Fruit fly (Drosophila melanogaster) whole organism, embryonic: ENCODE results near the gene mRpS2.

ENCODE experiments used
- Awh ChIP-seq: fragments of 200-800 bp; sonication (Bioruptor generic); IDR thresholded peaks from 2 replicates; pipeline ENCODE4, ENCODE4 v1.3.6; 2022; ENCODE audit warnings: missing biosample characterization, missing genetic modification characterization
- B-H1 ChIP-seq: fragments of 200-800 bp; sonication (Bioruptor generic); IDR thresholded peaks from 3 replicates; pipeline ENCODE4 v1.3.6; 2022; ENCODE audit warnings: missing biosample characterization, missing genetic modification characterization
- BtbVII ChIP-seq: fragments of 200-800 bp; sonication (Bioruptor generic); optimal IDR thresholded peaks from 3 replicates; lab custom pipeline; 2017; ENCODE audit warnings: missing biosample characterization, mild to moderate bottlenecking, missing genetic modification characterization
- CG10462 ChIP-seq: fragments of 200-800 bp; sonication (Bioruptor generic); optimal IDR thresholded peaks from 2 replicates; lab custom pipeline; 2016; ENCODE audit warnings: missing biosample characterization, missing genetic modification characterization
- CG10959 ChIP-seq: fragments of 200-800 bp; sonication (Bioruptor generic); IDR thresholded peaks from 2 replicates; pipeline ENCODE4 v1.3.6; 2022; ENCODE audit warnings: missing biosample characterization, missing genetic modification characterization
- CG12104 ChIP-seq: fragments of 200-800 bp; sonication (Bioruptor generic); optimal IDR thresholded peaks from 3 replicates; lab custom pipeline; 2016; ENCODE audit warnings: missing biosample characterization, missing genetic modification characterization
- CG12219 ChIP-seq: fragments of 200-800 bp; sonication (Bioruptor generic); optimal IDR thresholded peaks from 3 replicates; lab custom pipeline; 2018; ENCODE audit warnings: missing biosample characterization, mild to moderate bottlenecking, missing genetic modification characterization
- CG12744 ChIP-seq: fragments of 200-800 bp; sonication (Bioruptor generic); optimal IDR thresholded peaks from 2 replicates; lab custom pipeline; 2016; ENCODE audit warnings: missing biosample characterization, missing genetic modification characterization
- CG4360 ChIP-seq: fragments of 200-800 bp; sonication (Bioruptor generic); IDR thresholded peaks from 2 replicates; pipeline ENCODE4 v1.3.6; 2022; ENCODE audit warnings: missing biosample characterization, missing genetic modification characterization
- CG4404 ChIP-seq: fragments of 200-800 bp; sonication (Bioruptor generic); IDR thresholded peaks from 2 replicates; pipeline ENCODE4 v1.3.6; 2022; ENCODE audit warnings: missing biosample characterization, missing genetic modification characterization
- CG4617 ChIP-seq: fragments of 200-800 bp; sonication (Bioruptor generic); optimal IDR thresholded peaks from 3 replicates; lab custom pipeline; 2016; ENCODE audit warnings: missing biosample characterization, missing genetic modification characterization, borderline replicate concordance
- CG5180 ChIP-seq: fragments of 200-800 bp; sonication (Bioruptor generic); optimal IDR thresholded peaks from 3 replicates; lab custom pipeline; 2017; ENCODE audit warnings: missing biosample characterization, missing genetic modification characterization, mild to moderate bottlenecking, moderate library complexity, missing genetic modification reagents
- CG7271 ChIP-seq: fragments of 200-800 bp; sonication (Bioruptor generic); optimal IDR thresholded peaks from 2 replicates; lab custom pipeline; 2018; ENCODE audit warnings: missing biosample characterization, mild to moderate bottlenecking, missing genetic modification characterization, moderate library complexity
- CG8089 ChIP-seq: fragments of 200-800 bp; sonication (Bioruptor generic); optimal IDR thresholded peaks from 3 replicates; lab custom pipeline; 2016; ENCODE audit warnings: missing biosample characterization, missing genetic modification characterization
- CG8290 ChIP-seq, 3 experiments: fragments of 200-800 bp; sonication (Bioruptor generic); optimal IDR thresholded peaks; 2 replicates each; lab custom pipeline; 2016 to 2019; ENCODE audit warnings: missing biosample characterization in 3 of 3, missing genetic modification characterization in 3 of 3, mild to moderate bottlenecking in 2 of 3, moderate library complexity in 1 of 3
- CG8478 ChIP-seq: fragments of >200 bp; optimal IDR thresholded peaks from 2 replicates; lab custom pipeline; 2018
- CG8944 ChIP-seq: fragments of 200-800 bp; sonication (Bioruptor generic); optimal IDR thresholded peaks from 3 replicates; lab custom pipeline; 2016; ENCODE audit warnings: missing biosample characterization, missing genetic modification characterization
- CG9215 ChIP-seq: fragments of 200-800 bp; sonication (Bioruptor generic); IDR thresholded peaks from 2 replicates; pipeline ENCODE4 v1.3.6; 2022; ENCODE audit warnings: missing biosample characterization, missing genetic modification characterization
- CG9437 ChIP-seq: fragments of 200-800 bp; sonication (Bioruptor generic); optimal IDR thresholded peaks from 2 replicates; lab custom pipeline; 2018; ENCODE audit warnings: missing biosample characterization, mild to moderate bottlenecking, missing genetic modification characterization
- CG9609 ChIP-seq: fragments of 200-800 bp; sonication (Bioruptor generic); optimal IDR thresholded peaks from 3 replicates; lab custom pipeline; 2016; ENCODE audit warnings: missing biosample characterization, missing genetic modification characterization
- CTCF ChIP-seq: fragments of 200-800 bp; sonication (Bioruptor generic); optimal IDR thresholded peaks from 2 replicates; lab custom pipeline; 2017; ENCODE audit warnings: missing biosample characterization, mild to moderate bottlenecking, missing genetic modification characterization, moderate library complexity
- Deaf1 ChIP-seq: fragments of 200-800 bp; optimal IDR thresholded peaks from 3 replicates; lab custom pipeline; 2019; ENCODE audit warnings: missing biosample characterization, mild to moderate bottlenecking, missing genetic modification characterization, moderate library complexity
- Doc3 ChIP-seq: fragments of 200-800 bp; sonication (Bioruptor generic); IDR thresholded peaks from 3 replicates; pipeline ENCODE4 v1.3.6; 2022; ENCODE audit warnings: missing biosample characterization, missing genetic modification characterization; ENCODE audit not compliant: partially characterized antibody
- Eip74EF ChIP-seq, 2 experiments: fragments of 200-800 bp in 1 of 2; fragments of >200 bp in 1 of 2; sonication (Bioruptor generic) in 1 of 2; optimal IDR thresholded peaks; 2 replicates each; lab custom pipeline; 2017 to 2019; ENCODE audit warnings: missing biosample characterization in 2 of 2, missing genetic modification characterization in 2 of 2, mild to moderate bottlenecking in 1 of 2, moderate library complexity in 1 of 2
- Fer1 ChIP-seq: fragments of 200-800 bp; sonication (Bioruptor generic); optimal IDR thresholded peaks from 2 replicates; lab custom pipeline; 2017; ENCODE audit warnings: missing biosample characterization, mild to moderate bottlenecking, missing genetic modification characterization
- Fer2 ChIP-seq: fragments of 200-800 bp; sonication (Bioruptor generic); optimal IDR thresholded peaks from 2 replicates; lab custom pipeline; 2018; ENCODE audit warnings: missing biosample characterization, mild to moderate bottlenecking, missing genetic modification characterization, moderate library complexity
- Oaz ChIP-seq: fragments of 200-800 bp; sonication (Bioruptor generic); IDR thresholded peaks from 2 replicates; pipeline ENCODE4 v1.3.6; 2022; ENCODE audit warnings: missing biosample characterization, missing genetic modification characterization
- Poxn ChIP-seq: fragments of 200-800 bp; sonication (Bioruptor generic); IDR thresholded peaks from 2 replicates; pipeline ENCODE4 v1.3.6; 2022; ENCODE audit warnings: missing biosample characterization, missing genetic modification characterization
- Ssrp ChIP-seq: fragments of 200-800 bp; sonication (Bioruptor generic); optimal IDR thresholded peaks from 2 replicates; lab custom pipeline; 2018; ENCODE audit warnings: missing biosample characterization, mild to moderate bottlenecking, missing genetic modification characterization, moderate library complexity
- chinmo ChIP-seq: fragments of 200-800 bp; sonication (Bioruptor generic); IDR thresholded peaks from 4 replicates; pipeline ENCODE4 v1.3.6; 2022; ENCODE audit warnings: missing biosample characterization, missing genetic modification characterization; ENCODE audit not compliant: partially characterized antibody
- ci ChIP-seq: fragments of 200-800 bp; sonication (Bioruptor generic); IDR thresholded peaks from 3 replicates; pipeline ENCODE4 v1.3.6; 2022; ENCODE audit warnings: missing biosample characterization, missing genetic modification characterization
- croc ChIP-seq: fragments of 200-800 bp; sonication (Bioruptor generic); conservative IDR thresholded peaks from 3 replicates; pipeline ENCODE4 v1.3.6; 2022; ENCODE audit warnings: missing biosample characterization, missing genetic modification characterization
- cwo ChIP-seq: fragments of 200-800 bp; sonication (Bioruptor generic); optimal IDR thresholded peaks from 3 replicates; lab custom pipeline; 2017; ENCODE audit warnings: missing biosample characterization, missing genetic modification characterization, mild to moderate bottlenecking, moderate library complexity, missing genetic modification reagents
- dati ChIP-seq: fragments of 200-800 bp; sonication (Bioruptor generic); IDR thresholded peaks from 2 replicates; pipeline ENCODE4 v1.3.6; 2022; ENCODE audit warnings: missing biosample characterization, missing genetic modification characterization
- gt ChIP-seq: fragments of 200-800 bp; sonication (Bioruptor generic); IDR thresholded peaks from 2 replicates; pipeline ENCODE4 v1.3.6; 2022; ENCODE audit warnings: missing biosample characterization, missing genetic modification characterization
- her ChIP-seq: fragments of 200-800 bp; sonication (Bioruptor generic); optimal IDR thresholded peaks from 2 replicates; lab custom pipeline; 2016; ENCODE audit warnings: missing biosample characterization, missing genetic modification characterization
- lmd ChIP-seq: fragments of 200-800 bp; sonication (Bioruptor generic); IDR thresholded peaks from 2 replicates; pipeline ENCODE4 v1.3.6; 2022; ENCODE audit warnings: missing biosample characterization, missing genetic modification characterization
- lov ChIP-seq, 2 experiments: fragments of 200-800 bp in 1 of 2; fragments of >200 bp in 1 of 2; sonication (Bioruptor generic) in 1 of 2; IDR thresholded peaks in 1 of 2; optimal IDR thresholded peaks in 1 of 2; 2 replicates in 1 of 2; 3 replicates in 1 of 2; pipeline versions ENCODE4 v1.3.6 to Lab custom; 2017 to 2022; ENCODE audit warnings: missing biosample characterization in 1 of 2, missing genetic modification characterization in 1 of 2
- nmo ChIP-seq: fragments of 200-800 bp; sonication (Bioruptor generic); optimal IDR thresholded peaks from 2 replicates; lab custom pipeline; 2018; ENCODE audit warnings: missing biosample characterization, mild to moderate bottlenecking, missing genetic modification characterization, moderate library complexity
- nom ChIP-seq: fragments of 200-800 bp; sonication (Bioruptor generic); optimal IDR thresholded peaks from 2 replicates; lab custom pipeline; 2017; ENCODE audit warnings: missing biosample characterization, missing genetic modification characterization, mild to moderate bottlenecking, moderate library complexity, missing genetic modification reagents
- peb ChIP-seq: fragments of 200-800 bp; sonication (Bioruptor generic); IDR thresholded peaks from 2 replicates; pipeline ENCODE4 v1.3.6; 2022; ENCODE audit warnings: missing biosample characterization, missing genetic modification characterization
- pho ChIP-seq: fragments of 200-800 bp; sonication (Bioruptor generic); optimal IDR thresholded peaks from 2 replicates; lab custom pipeline; 2016; ENCODE audit warnings: missing biosample characterization, missing genetic modification characterization
- repo ChIP-seq: fragments of 200-800 bp; sonication (Bioruptor generic); optimal IDR thresholded peaks from 2 replicates; lab custom pipeline; 2016; ENCODE audit warnings: missing biosample characterization, missing genetic modification characterization
- sima ChIP-seq: fragments of 200-800 bp; sonication (Bioruptor generic); optimal IDR thresholded peaks from 2 replicates; lab custom pipeline; 2016; ENCODE audit warnings: missing biosample characterization, missing genetic modification characterization
- sr ChIP-seq: fragments of 200-800 bp; sonication (Bioruptor generic); IDR thresholded peaks from 3 replicates; pipeline ENCODE4 v1.3.6; 2022; ENCODE audit warnings: missing biosample characterization, missing genetic modification characterization
- twi ChIP-seq: fragments of 200-800 bp; optimal IDR thresholded peaks from 2 replicates; lab custom pipeline; 2019; ENCODE audit warnings: missing biosample characterization, mild to moderate bottlenecking, missing genetic modification characterization, moderate library complexity
- wek ChIP-seq: fragments of 200-800 bp; sonication (Bioruptor generic); optimal IDR thresholded peaks from 3 replicates; lab custom pipeline; 2018; ENCODE audit warnings: missing biosample characterization, mild to moderate bottlenecking, missing genetic modification characterization, moderate library complexity
- wor ChIP-seq: fragments of 200-800 bp; sonication (Bioruptor generic); IDR thresholded peaks from 2 replicates; pipeline ENCODE4 v1.3.6; 2022; ENCODE audit warnings: missing biosample characterization, missing genetic modification characterization
- zf30C ChIP-seq: fragments of 200-800 bp; sonication (Bioruptor generic); optimal IDR thresholded peaks from 3 replicates; lab custom pipeline; 2018; ENCODE audit warnings: missing biosample characterization, mild to moderate bottlenecking, missing genetic modification characterization

The mRpS2 gene

DNA sequence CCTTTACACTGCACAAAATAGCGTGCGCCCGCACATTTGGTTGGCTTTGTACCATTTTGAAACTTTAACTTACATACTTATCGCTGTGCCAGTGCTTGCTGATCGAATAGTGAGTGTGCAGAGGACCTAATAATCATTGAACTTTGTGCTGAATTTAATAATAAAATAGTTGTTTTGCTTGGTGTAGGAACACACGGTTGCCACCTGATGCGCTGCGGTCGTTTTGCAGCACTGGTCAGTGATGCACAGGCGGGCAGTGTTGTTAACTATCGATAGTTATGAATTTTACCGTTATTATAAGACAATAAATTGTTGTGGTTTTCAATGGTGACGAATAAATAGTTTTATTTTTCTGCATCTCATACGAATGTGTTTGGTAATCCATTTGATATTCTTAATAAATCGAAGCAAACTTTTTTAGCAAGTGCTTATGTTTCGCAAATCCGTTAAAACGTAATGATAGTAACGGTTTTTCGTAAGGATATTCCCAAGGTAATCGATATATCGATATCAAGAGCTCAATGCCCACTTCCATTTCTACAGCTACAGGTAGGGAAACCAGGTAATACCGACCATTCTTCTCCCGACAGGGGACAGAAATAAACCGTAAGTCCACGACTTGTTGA is 12.3 kb downstream of the mRpS2 start, which contains the start of the genes tank and CG12194 (continued):
- TF ChIP-seq CG8290 (GFP tag; optimal IDR thresholded peaks at IDR 0.05; lab: Kevin White, UChicago) (peak; percentile 97), CG8290 (tag; optimal IDR thresholded peaks at IDR 0.05; lab: Kevin White, UChicago) (peak; percentile 89 to 100), lmd (peak; percentile 100), Fer2 (tag; lab: Kevin White, UChicago) (peak; percentile 78), CG8478 (lab: Kevin White, UChicago) (no peak), Doc3 (peak; percentile 82; the same call in 2 of the 3 replicates), CG9215 (GFP tag; lab: Robert Waterston, UW) (peak; percentile 97), Deaf1 (peak; percentile 87), Oaz (peak; percentile 98), CG8089 (GFP tag; lab: Kevin White, UChicago) (peak; percentile 99), CG12104 (peak; percentile 94), CG10462 (GFP tag; lab: Kevin White, UChicago) (peak; percentile 98), her (GFP tag; lab: Kevin White, UChicago) (peak; percentile 97), CG12744 (peak; percentile 98), CG9437 (GFP tag; lab: Kevin White, UChicago) (peak; percentile 99), ci (GFP tag; lab: Robert Waterston, UW) (peak; percentile 100), BtbVII (peak; percentile 98), CG9609 (GFP tag; lab: Kevin White, UChicago) (peak; percentile 99), CG10959 (GFP tag; lab: Robert Waterston, UW) (peak; percentile 99), peb (GFP tag; lab: Robert Waterston, UW) (peak; percentile 99), zf30C (GFP tag; lab: Kevin White, UChicago) (peak; percentile 96), CG8944 (GFP tag; lab: Kevin White, UChicago) (peak; percentile 99), Poxn (peak; percentile 95), CG4617 (peak; percentile 100), dati (GFP tag; lab: Robert Waterston, UW) (peak; percentile 99), wek (GFP tag; lab: Kevin White, UChicago) (peak; percentile 96), sima (GFP tag; lab: Kevin White, UChicago) (peak; percentile 96), CG7271 (tag; lab: Kevin White, UChicago) (peak; percentile 96), Eip74EF (GFP tag; optimal IDR thresholded peaks at IDR 0.05; lab: Kevin White, UChicago) (peak in 1 of 2 experiments; percentile 96), CG4404 (GFP tag; lab: Robert Waterston, UW) (peak; percentile 99), CG5180 (GFP tag; lab: Kevin White, UChicago) (peak; percentile 84), B-H1 (peak; percentile 99), CTCF (GFP tag; lab: Kevin White, UChicago) (peak; percentile 73), nom (GFP tag; lab: Kevin White, UChicago) (peak; percentile 92), twi (tag; lab: Kevin White, UChicago) (peak; percentile 91), sr (GFP tag; lab: Robert Waterston, UW) (peak; percentile 99), pho (GFP tag; lab: Kevin White, UChicago) (peak; percentile 99), Awh (GFP tag; lab: Robert Waterston, UW) (peak; percentile 99), Fer1 (GFP tag; lab: Kevin White, UChicago) (peak; percentile 98), cwo (GFP tag; lab: Kevin White, UChicago) (peak; percentile 96), CG4360 (peak; percentile 88), gt (GFP tag; lab: Robert Waterston, UW) (peak; percentile 97), chinmo (GFP tag; lab: Robert Waterston, UW) (0 out of 4 replicates have a peak, but pooled peaks have one; percentile 70), wor (GFP tag; lab: Robert Waterston, UW) (peak; percentile 99), CG12219 (GFP tag; lab: Kevin White, UChicago) (peak; percentile 99), nmo (peak; percentile 99), croc (GFP tag; lab: Robert Waterston, UW) (peak; percentile 99), repo (GFP tag; lab: Kevin White, UChicago) (peak; percentile 99), Ssrp (tag; lab: Kevin White, UChicago) (peak; percentile 99), lov (optimal IDR thresholded peaks at IDR 0.05; lab: Kevin White, UChicago) (no peak), lov (GFP tag; IDR thresholded peaks at IDR 0.05; lab: Robert Waterston, UW) (peak; percentile 99)
